Worm (Caenorhabditis elegans) whole organism, L4 larva: Measurements from ENCODE around the gene Y45F10D.7.

ENCODE experiments used
- ama-1 ChIP-seq: fragments of 150-350 bp; optimal IDR thresholded peaks from 2 replicates; lab custom pipeline; 2014; ENCODE audit warnings: inconsistent platforms, mixed read lengths
- ceh-28 ChIP-seq: fragments of 150-350 bp; optimal IDR thresholded peaks from 2 replicates; lab custom pipeline; 2014; ENCODE audit warnings: missing biosample characterization, missing genetic modification reagents, missing genetic modification characterization
- lin-1 ChIP-seq: fragments of 200-800 bp; sonication (Bioruptor generic); IDR thresholded peaks from 2 replicates; pipeline ENCODE4 v1.3.6; 2022; ENCODE audit warnings: missing genetic modification reagents, missing genetic modification characterization, missing compliant biosample characterization
- lsy-2 ChIP-seq, 2 experiments: fragments of 150-350 bp in 1 of 2; sonication (generic microtip) in 1 of 2; optimal IDR thresholded peaks; 2 replicates each; lab custom pipeline; 2014 to 2017; ENCODE audit warnings: missing biosample characterization in 2 of 2, missing genetic modification characterization in 2 of 2
- nhr-11 ChIP-seq: fragments of 150-350 bp; optimal IDR thresholded peaks from 2 replicates; lab custom pipeline; 2014; ENCODE audit warnings: missing biosample characterization, missing genetic modification characterization
- nhr-25 ChIP-seq: sonication (generic microtip); optimal IDR thresholded peaks from 2 replicates; lab custom pipeline; 2017; ENCODE audit warnings: missing genetic modification characterization, mild to moderate bottlenecking, missing compliant biosample characterization, antibody characterized with exemption, moderate library complexity, borderline replicate concordance; ENCODE audit not compliant: insufficient read depth
- pha-4 ChIP-seq, 2 experiments: fragments of 150-350 bp in 1 of 2; fragments of 200-800 bp in 1 of 2; sonication (Bioruptor generic) in 1 of 2; IDR thresholded peaks in 1 of 2; optimal IDR thresholded peaks in 1 of 2; 2 replicates each; pipeline versions ENCODE4 v1.3.6 to Lab custom; 2014 to 2022; ENCODE audit warnings: missing genetic modification characterization in 2 of 2, missing genetic modification reagents in 2 of 2, missing biosample characterization in 1 of 2, missing compliant biosample characterization in 1 of 2
- tra-1 ChIP-seq: fragments of 200-800 bp; sonication (Bioruptor generic); IDR thresholded peaks from 2 replicates; pipeline ENCODE4 v1.3.6; 2022; ENCODE audit warnings: missing genetic modification reagents, missing genetic modification characterization, missing compliant biosample characterization
- unc-39 ChIP-seq: sonication (generic microtip); optimal IDR thresholded peaks from 2 replicates; lab custom pipeline; 2017; ENCODE audit warnings: missing biosample characterization, missing genetic modification characterization
- zag-1 ChIP-seq: fragments of 150-350 bp; optimal IDR thresholded peaks from 2 replicates; lab custom pipeline; 2014; ENCODE audit warnings: missing biosample characterization, missing genetic modification characterization

DNA sequence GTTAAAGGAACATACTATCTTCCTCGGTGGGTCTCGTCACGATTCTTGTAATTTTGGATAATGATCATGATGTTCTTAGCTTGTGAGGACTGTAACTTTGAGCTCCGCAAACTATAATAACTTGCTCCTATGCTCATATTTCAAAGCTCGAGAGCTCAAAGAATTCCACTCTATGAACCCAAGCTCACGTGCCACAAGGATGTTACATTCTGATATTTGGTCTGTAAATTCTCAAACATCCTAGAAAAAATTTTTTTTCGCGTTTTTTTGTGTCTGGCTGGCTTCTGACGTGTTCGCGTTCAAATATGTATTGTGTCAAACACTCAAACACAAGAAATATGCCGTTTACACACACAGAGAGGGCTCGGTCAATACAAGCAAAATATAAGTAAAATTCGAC, 12.6 kb upstream of the Y45F10D.7 start, which contains the start of gene Y45F10D.16:
- TF ChIP-seq lin-1 (GFP tag; lab: Robert Waterston, UW) = no peak
- no peak for TF ChIP-seq ceh-28 (tag; lab: Kevin White, UChicago)
- TF ChIP-seq pha-4 (GFP tag; IDR thresholded peaks at IDR 0.05; lab: Robert Waterston, UW) = no peak
- TF ChIP-seq pha-4 (tag; optimal IDR thresholded peaks at IDR 0.05; lab: Kevin White, UChicago) = no peak
- no peak for TF ChIP-seq nhr-11 (tag; lab: Kevin White, UChicago)
- no peak for TF ChIP-seq zag-1 (tag; lab: Kevin White, UChicago)
- no peak for TF ChIP-seq unc-39 (tag; lab: Kevin White, UChicago)
- TF ChIP-seq ama-1 = no peak
- no peak for TF ChIP-seq nhr-25 (tag; lab: Kevin White, UChicago)
- TF ChIP-seq lsy-2 (tag; optimal IDR thresholded peaks at IDR 0.05; lab: Kevin White, UChicago) = no peak
- TF ChIP-seq tra-1 (GFP tag; lab: Robert Waterston, UW) = no peak
